Worm (Caenorhabditis elegans) whole organism, L2 larva: ENCODE measurements around the gene urm-1.

Source experiments
- C34F6.9 ChIP-seq: fragments of 150-350 bp; optimal IDR thresholded peaks from 2 replicates; lab custom pipeline; 2014; ENCODE audit warnings: missing biosample characterization, missing genetic modification characterization
- F13H6.1 ChIP-seq: sonication (generic microtip); optimal IDR thresholded peaks from 2 replicates; lab custom pipeline; 2016; ENCODE audit warnings: missing genetic modification characterization, missing compliant biosample characterization
- Y55F3AM.14 ChIP-seq: fragments of 200-800 bp; sonication (Bioruptor generic); optimal IDR thresholded peaks from 2 replicates; lab custom pipeline; 2018; ENCODE audit warnings: mild to moderate bottlenecking, missing genetic modification characterization, missing compliant biosample characterization
- ZK546.5 ChIP-seq: sonication (generic microtip); optimal IDR thresholded peaks from 2 replicates; lab custom pipeline; 2017; ENCODE audit warnings: missing biosample characterization, missing genetic modification characterization
- alr-1 ChIP-seq: fragments of 150-350 bp; optimal IDR thresholded peaks from 2 replicates; lab custom pipeline; 2014; ENCODE audit warnings: missing biosample characterization, missing genetic modification characterization
- blmp-1 ChIP-seq: sonication (generic microtip); optimal IDR thresholded peaks from 2 replicates; lab custom pipeline; 2017; ENCODE audit warnings: missing genetic modification characterization, mild to moderate bottlenecking, missing compliant biosample characterization, antibody characterized with exemption, moderate library complexity; ENCODE audit not compliant: insufficient read depth
- ceh-82 ChIP-seq: fragments of 150-350 bp; optimal IDR thresholded peaks from 2 replicates; lab custom pipeline; 2014; ENCODE audit warnings: missing biosample characterization, missing genetic modification characterization
- crh-2 ChIP-seq: sonication (generic microtip); optimal IDR thresholded peaks from 2 replicates; lab custom pipeline; 2017; ENCODE audit warnings: missing biosample characterization, missing genetic modification characterization
- dmd-4 ChIP-seq: sonication (generic microtip); optimal IDR thresholded peaks from 2 replicates; lab custom pipeline; 2017; ENCODE audit warnings: missing biosample characterization, missing genetic modification characterization
- egl-27 ChIP-seq: sonication (generic microtip); optimal IDR thresholded peaks from 3 replicates; lab custom pipeline; 2017; ENCODE audit warnings: missing biosample characterization, missing genetic modification reagents, missing genetic modification characterization
- elt-1 ChIP-seq: fragments of 150-350 bp; optimal IDR thresholded peaks from 2 replicates; lab custom pipeline; 2014; ENCODE audit warnings: missing biosample characterization, missing genetic modification characterization
- fos-1 ChIP-seq: fragments of 150-350 bp; optimal IDR thresholded peaks from 2 replicates; lab custom pipeline; 2014; ENCODE audit warnings: missing biosample characterization, missing genetic modification characterization
- gmeb-1 ChIP-seq: fragments of 150-350 bp; optimal IDR thresholded peaks from 2 replicates; lab custom pipeline; 2014; ENCODE audit warnings: missing biosample characterization, missing genetic modification characterization
- lin-11 ChIP-seq: fragments of 150-350 bp; sonication (generic microtip); optimal IDR thresholded peaks from 2 replicates; lab custom pipeline; 2014; ENCODE audit warnings: missing biosample characterization, missing genetic modification characterization, inconsistent platforms, mixed read lengths
- lin-13 ChIP-seq: fragments of 150-350 bp; optimal IDR thresholded peaks from 2 replicates; lab custom pipeline; 2014; ENCODE audit warnings: missing biosample characterization, missing genetic modification reagents, missing genetic modification characterization
- lin-39 ChIP-seq: fragments of 150-350 bp; optimal IDR thresholded peaks from 2 replicates; lab custom pipeline; 2014; ENCODE audit warnings: missing biosample characterization, missing genetic modification reagents, missing genetic modification characterization
- lsy-2 ChIP-seq, 2 experiments: fragments of 150-350 bp in 1 of 2; sonication (generic microtip) in 1 of 2; optimal IDR thresholded peaks; 2 replicates each; lab custom pipeline; 2014 to 2017; ENCODE audit warnings: missing biosample characterization in 2 of 2, missing genetic modification characterization in 2 of 2
- mab-5 ChIP-seq: fragments of 150-350 bp; optimal IDR thresholded peaks from 2 replicates; lab custom pipeline; 2014; ENCODE audit warnings: missing biosample characterization, missing genetic modification characterization
- mdl-1 ChIP-seq, 2 experiments: fragments of 150-350 bp in 1 of 2; sonication (generic microtip) in 1 of 2; optimal IDR thresholded peaks; 2 replicates each; lab custom pipeline; 2017; ENCODE audit warnings: missing biosample characterization in 2 of 2, missing genetic modification characterization in 2 of 2
- nhr-11 ChIP-seq: fragments of 150-350 bp; optimal IDR thresholded peaks from 2 replicates; lab custom pipeline; 2014; ENCODE audit warnings: missing biosample characterization, missing genetic modification characterization
- nhr-129 ChIP-seq: fragments of 150-350 bp; optimal IDR thresholded peaks from 2 replicates; lab custom pipeline; 2014; ENCODE audit warnings: missing biosample characterization, missing genetic modification characterization
- nhr-21 ChIP-seq: fragments of 150-350 bp; optimal IDR thresholded peaks from 2 replicates; lab custom pipeline; 2014; ENCODE audit warnings: missing biosample characterization, missing genetic modification characterization
- nhr-25 ChIP-seq: fragments of 150-350 bp; sonication (generic microtip); optimal IDR thresholded peaks from 3 replicates; lab custom pipeline; 2014; ENCODE audit warnings: missing biosample characterization, missing genetic modification characterization
- nhr-6 ChIP-seq: fragments of 150-350 bp; optimal IDR thresholded peaks from 2 replicates; lab custom pipeline; 2014; ENCODE audit warnings: missing biosample characterization, missing genetic modification characterization
- nhr-77 ChIP-seq: fragments of 150-350 bp; optimal IDR thresholded peaks from 2 replicates; lab custom pipeline; 2014; ENCODE audit warnings: missing biosample characterization, missing genetic modification characterization
- sem-4 ChIP-seq: fragments of 150-350 bp; optimal IDR thresholded peaks from 2 replicates; lab custom pipeline; 2014; ENCODE audit warnings: missing biosample characterization, missing genetic modification reagents, missing genetic modification characterization
- skn-1 ChIP-seq: sonication (generic microtip); optimal IDR thresholded peaks from 2 replicates; lab custom pipeline; 2017; ENCODE audit warnings: missing biosample characterization, missing genetic modification characterization
- sma-3 ChIP-seq: sonication (generic microtip); optimal IDR thresholded peaks from 2 replicates; lab custom pipeline; 2016; ENCODE audit warnings: missing genetic modification reagents, missing genetic modification characterization, missing compliant biosample characterization
- sma-9 ChIP-seq, 2 experiments: fragments of 150-350 bp in 1 of 2; sonication (generic microtip) in 1 of 2; optimal IDR thresholded peaks; 2 replicates each; lab custom pipeline; 2014 to 2016; ENCODE audit warnings: missing genetic modification characterization in 2 of 2, mild to moderate bottlenecking in 1 of 2, missing biosample characterization in 1 of 2, missing compliant biosample characterization in 1 of 2, missing genetic modification reagents in 1 of 2, moderate library complexity in 1 of 2
- snpc-4 ChIP-seq: fragments of 150-350 bp; optimal IDR thresholded peaks from 2 replicates; lab custom pipeline; 2014; ENCODE audit warnings: missing biosample characterization, missing genetic modification characterization
- unc-39 ChIP-seq: fragments of 150-350 bp; optimal IDR thresholded peaks from 2 replicates; lab custom pipeline; 2014; ENCODE audit warnings: missing biosample characterization, missing genetic modification characterization
- unc-62 ChIP-seq: fragments of 150-350 bp; optimal IDR thresholded peaks from 2 replicates; lab custom pipeline; 2014; ENCODE audit warnings: missing biosample characterization, missing genetic modification reagents, missing genetic modification characterization
- zag-1 ChIP-seq: fragments of 150-350 bp; optimal IDR thresholded peaks from 2 replicates; lab custom pipeline; 2014; ENCODE audit warnings: missing biosample characterization, missing genetic modification characterization
- ztf-11 ChIP-seq: sonication (generic microtip); optimal IDR thresholded peaks from 2 replicates; lab custom pipeline; 2017; ENCODE audit warnings: missing biosample characterization, missing genetic modification characterization
- ztf-4 ChIP-seq: fragments of 150-350 bp; optimal IDR thresholded peaks from 2 replicates; lab custom pipeline; 2014; ENCODE audit warnings: missing biosample characterization, missing genetic modification characterization

urm-1 gene

ce11 chrIII:10534191-10534590 lies 28.9 kb downstream of the urm-1 start (continued):
- no peak for TF ChIP-seq C34F6.9 (tag; lab: Kevin White, UChicago)
- TF ChIP-seq nhr-11 (tag; lab: Kevin White, UChicago), result no peak
- peak; percentile 76 for TF ChIP-seq sma-9 (GFP tag; optimal IDR thresholded peaks at IDR 0.05; lab: Kevin White, UChicago)
- TF ChIP-seq sma-9 (tag; optimal IDR thresholded peaks at IDR 0.05; lab: Kevin White, UChicago), result no peak
- TF ChIP-seq ceh-82, result no peak
- no peak for TF ChIP-seq crh-2 (tag; lab: Kevin White, UChicago)
- TF ChIP-seq elt-1 (tag; lab: Kevin White, UChicago), result no peak
- TF ChIP-seq sem-4, result no peak
- peak; percentile 21 for TF ChIP-seq gmeb-1
- no peak for TF ChIP-seq dmd-4 (tag; lab: Kevin White, UChicago)
- TF ChIP-seq egl-27 (tag; lab: Kevin White, UChicago), result no peak
- peak; percentile 58 for TF ChIP-seq sma-3 (GFP tag; lab: Kevin White, UChicago)
- TF ChIP-seq ztf-4 (tag; lab: Kevin White, UChicago), result no peak
- TF ChIP-seq Y55F3AM.14 (GFP tag; lab: Kevin White, UChicago), result peak; percentile 56
- peak; percentile 49 for TF ChIP-seq fos-1 (tag; lab: Kevin White, UChicago)
- no peak for TF ChIP-seq nhr-77 (tag; lab: Kevin White, UChicago)
- no peak for TF ChIP-seq snpc-4
- no peak for TF ChIP-seq zag-1 (tag; lab: Kevin White, UChicago)
- TF ChIP-seq nhr-129 (tag; lab: Kevin White, UChicago), result peak; percentile 88
- peak; percentile 58 for TF ChIP-seq nhr-25 (tag; lab: Kevin White, UChicago)
- no peak for TF ChIP-seq lin-11 (tag; lab: Kevin White, UChicago)
- TF ChIP-seq, all 48 proteins: peak for 13

ce11 chrIII:10535226-10535625 lies 29.9 kb downstream of the urm-1 start, which contains the start of gene hpd-1:
hpd-1 (plus strand) TSS chrIII:10535526.
- TF ChIP-seq Y55F3AM.14 (GFP tag; lab: Kevin White, UChicago) (no peak), lin-11 (tag; lab: Kevin White, UChicago) (no peak), mdl-1 (tag; optimal IDR thresholded peaks at IDR 0.05; lab: Kevin White, UChicago) (no peak), snpc-4 (no peak), alr-1 (tag; lab: Kevin White, UChicago) (no peak), unc-62 (GFP tag; lab: Kevin White, UChicago) (no peak), C34F6.9 (tag; lab: Kevin White, UChicago) (no peak), ztf-4 (tag; lab: Kevin White, UChicago) (no peak), nhr-129 (tag; lab: Kevin White, UChicago) (no peak), blmp-1 (no peak), lin-39 (tag; lab: Kevin White, UChicago) (no peak), unc-39 (tag; lab: Kevin White, UChicago) (no peak), lsy-2 (tag; optimal IDR thresholded peaks at IDR 0.05; lab: Kevin White, UChicago) (no peak), ztf-11 (tag; lab: Kevin White, UChicago) (no peak), mab-5 (no peak), fos-1 (tag; lab: Kevin White, UChicago) (no peak)

ce11 chrIII:10536087-10536723 lies 30.9 kb downstream of the urm-1 start:
- TF ChIP-seq nhr-6 (tag; lab: Kevin White, UChicago) (no peak), snpc-4 (peak; percentile 30)

- no peak for TF ChIP-seq F13H6.1 (tag; lab: Kevin White, UChicago)
- TF ChIP-seq ZK546.5, result no peak
- TF ChIP-seq mab-5, result no peak
- no peak for TF ChIP-seq ztf-4 (tag; lab: Kevin White, UChicago)
- no peak for TF ChIP-seq crh-2 (tag; lab: Kevin White, UChicago)
- TF ChIP-seq lin-13 (GFP tag; lab: Kevin White, UChicago), result no peak
Observed at ce11 chrIII:10537003-10537402, 31.7 kb downstream of the urm-1 start.

- TF ChIP-seq sma-3 (GFP tag; lab: Kevin White, UChicago) (peak; percentile 33), nhr-21 (peak; percentile 34), fos-1 (tag; lab: Kevin White, UChicago) (no peak), mab-5 (no peak), skn-1 (tag; lab: Kevin White, UChicago) (no peak), F13H6.1 (tag; lab: Kevin White, UChicago) (no peak), blmp-1 (no peak), lin-39 (tag; lab: Kevin White, UChicago) (no peak)
Observed at ce11 chrIII:10537558-10537957, 32.3 kb downstream of the urm-1 start.
